Worm (Caenorhabditis elegans) whole organism, L1 larva: ENCODE data around the gene T02G5.15.

Experiments
- blmp-1 ChIP-seq: fragments of 150-350 bp; optimal IDR thresholded peaks from 2 replicates; lab custom pipeline; 2014; ENCODE audit warnings: missing biosample characterization, missing genetic modification characterization
- ceh-90 ChIP-seq: sonication (generic microtip); optimal IDR thresholded peaks from 2 replicates; lab custom pipeline; 2016; ENCODE audit warnings: missing genetic modification characterization, missing compliant biosample characterization
- ces-1 ChIP-seq: fragments of 150-350 bp; optimal IDR thresholded peaks from 2 replicates; lab custom pipeline; 2014; ENCODE audit warnings: missing biosample characterization, missing genetic modification reagents, missing genetic modification characterization
- fkh-10 ChIP-seq: sonication (generic microtip); optimal IDR thresholded peaks from 2 replicates; lab custom pipeline; 2017; ENCODE audit warnings: missing biosample characterization, missing genetic modification reagents, missing genetic modification characterization
- lin-13 ChIP-seq: fragments of 150-350 bp; optimal IDR thresholded peaks from 2 replicates; lab custom pipeline; 2014; ENCODE audit warnings: missing biosample characterization, missing genetic modification reagents, missing genetic modification characterization
- lin-39 ChIP-seq: fragments of 150-350 bp; optimal IDR thresholded peaks from 2 replicates; lab custom pipeline; 2014; ENCODE audit warnings: missing biosample characterization, missing genetic modification reagents, missing genetic modification characterization
- mab-9 ChIP-seq: fragments of 200-800 bp; sonication (Bioruptor generic); IDR thresholded peaks from 2 replicates; pipeline ENCODE4 v1.3.6; 2022; ENCODE audit warnings: missing genetic modification reagents, missing genetic modification characterization, missing compliant biosample characterization
- nhr-77 ChIP-seq: fragments of 150-350 bp; optimal IDR thresholded peaks from 2 replicates; lab custom pipeline; 2014; ENCODE audit warnings: missing biosample characterization, missing genetic modification characterization
- pax-3 ChIP-seq: fragments of 200-800 bp; sonication (Bioruptor generic); optimal IDR thresholded peaks from 2 replicates; lab custom pipeline; 2018; ENCODE audit warnings: mild to moderate bottlenecking, missing genetic modification characterization, moderate library complexity, missing compliant biosample characterization
- pqm-1 ChIP-seq: sonication (generic microtip); optimal IDR thresholded peaks from 3 replicates; lab custom pipeline; 2017; ENCODE audit warnings: missing biosample characterization, missing genetic modification characterization
- sup-37 ChIP-seq: fragments of 200-800 bp; sonication (Bioruptor generic); optimal IDR thresholded peaks from 2 replicates; lab custom pipeline; 2018; ENCODE audit warnings: mild to moderate bottlenecking, missing genetic modification characterization, missing compliant biosample characterization
- unc-62 ChIP-seq: fragments of 150-350 bp; optimal IDR thresholded peaks from 2 replicates; lab custom pipeline; 2014; ENCODE audit warnings: missing biosample characterization, missing genetic modification reagents, missing genetic modification characterization
- unc-86 ChIP-seq: sonication (generic microtip); optimal IDR thresholded peaks from 2 replicates; lab custom pipeline; 2016; ENCODE audit warnings: missing genetic modification characterization, missing compliant biosample characterization
- ztf-11 ChIP-seq, 2 experiments: sonication (generic microtip); optimal IDR thresholded peaks; 2 replicates each; lab custom pipeline; 2016 to 2017; ENCODE audit warnings: missing genetic modification characterization in 2 of 2, missing biosample characterization in 1 of 2, missing compliant biosample characterization in 1 of 2

DNA sequence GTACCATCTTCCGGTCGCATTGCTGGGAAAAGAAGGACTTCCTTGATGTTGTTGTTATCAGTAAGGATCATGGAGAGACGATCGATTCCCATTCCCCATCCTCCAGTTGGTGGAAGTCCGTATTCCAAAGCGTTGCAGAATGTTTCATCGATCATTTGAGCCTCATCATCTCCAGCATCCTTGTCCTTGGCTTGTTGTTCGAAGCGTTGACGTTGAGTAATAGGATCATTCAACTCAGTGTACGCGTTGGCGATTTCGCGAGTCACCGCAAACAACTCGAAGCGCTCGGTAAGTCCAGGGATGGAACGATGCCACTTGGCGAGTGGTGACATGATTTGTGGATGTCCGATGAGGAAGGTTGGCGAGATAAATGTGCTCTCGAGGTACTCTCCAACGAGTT, 13.7 kb upstream of the T02G5.15 start:
- no peak for TF ChIP-seq ztf-11 (tag; optimal IDR thresholded peaks at IDR 0.05; lab: Kevin White, UChicago)
- no peak for TF ChIP-seq pqm-1
- TF ChIP-seq ces-1 (GFP tag; lab: Kevin White, UChicago): no peak
- TF ChIP-seq lin-13 (GFP tag; lab: Kevin White, UChicago): no peak
- no peak for TF ChIP-seq unc-62 (GFP tag; lab: Kevin White, UChicago)
- no peak for TF ChIP-seq blmp-1 (tag; lab: Kevin White, UChicago)
- TF ChIP-seq unc-86 (tag; lab: Kevin White, UChicago): no peak
- no peak for TF ChIP-seq fkh-10
- TF ChIP-seq pax-3 (tag; lab: Kevin White, UChicago): no peak
- no peak for TF ChIP-seq sup-37 (GFP tag; lab: Kevin White, UChicago)
- no peak for TF ChIP-seq lin-39 (tag; lab: Kevin White, UChicago)
- TF ChIP-seq nhr-77 (tag; lab: Kevin White, UChicago): no peak
- no peak for TF ChIP-seq ceh-90
- no peak for TF ChIP-seq mab-9 (GFP tag; lab: Robert Waterston, UW)
